Fruit fly (Drosophila melanogaster): ENCODE measurements around the gene CG43725.

CG43725 gene

dm6 chr2L:11039548-11040144 lies 35.7 kb upstream of the CG43725 start (continued):
- TF ChIP-seq CG13287 (GFP tag; IDR thresholded peaks at IDR 0.05; ENCODE audit: partially characterized antibody) (no peak), ken (GFP tag; IDR thresholded peaks at IDR 0.05) (no peak), jing (GFP tag; optimal IDR thresholded peaks at IDR 0.05) (no peak), exex (tag; optimal IDR thresholded peaks at IDR 0.05) (peak; percentile 46), rib (GFP tag; IDR thresholded peaks at IDR 0.05) (no peak), run (tag; optimal IDR thresholded peaks at IDR 0.05) (peak; percentile 16), so (GFP tag; IDR thresholded peaks at IDR 0.05) (no peak), CG34376 (GFP tag; optimal IDR thresholded peaks at IDR 0.05) (peak; percentile 55), BEAF-32 (GFP tag; optimal IDR thresholded peaks at IDR 0.05) (no peak), Spps (tag; optimal IDR thresholded peaks at IDR 0.05) (no peak), grn (GFP tag; optimal IDR thresholded peaks at IDR 0.05) (peak; percentile 99), CG2678 (tag; optimal IDR thresholded peaks at IDR 0.05) (peak; percentile 12), zf30C (GFP tag; optimal IDR thresholded peaks at IDR 0.05) (no peak), Meics (GFP tag; optimal IDR thresholded peaks at IDR 0.05) (no peak), MBD-R2 (GFP tag; IDR thresholded peaks at IDR 0.05) (no peak), wek (GFP tag; optimal IDR thresholded peaks at IDR 0.05) (no peak), salm (tag; optimal IDR thresholded peaks at IDR 0.05) (no peak), Six4 (GFP tag; optimal IDR thresholded peaks at IDR 0.05) (no peak), CG7357 (GFP tag; IDR thresholded peaks at IDR 0.05) (no peak), CG6683 (GFP tag; optimal IDR thresholded peaks at IDR 0.05) (no peak), Ets65A (GFP tag) (no peak), Ada2b (GFP tag; IDR thresholded peaks at IDR 0.05) (no peak), CG18011 (GFP tag; optimal IDR thresholded peaks at IDR 0.05) (no peak), CG13775 (GFP tag; optimal IDR thresholded peaks at IDR 0.05) (no peak), z (GFP tag; IDR thresholded peaks at IDR 0.05) (no peak), Dbx (GFP tag; IDR thresholded peaks at IDR 0.05) (no peak), ewg (GFP tag; optimal IDR thresholded peaks at IDR 0.05) (no peak), hkb (optimal IDR thresholded peaks at IDR 0.05) (no peak), hkb (GFP tag; IDR thresholded peaks at IDR 0.05) (no peak), Poxn (GFP tag; IDR thresholded peaks at IDR 0.05) (no peak), Deaf1 (tag; optimal IDR thresholded peaks at IDR 0.05) (peak; percentile 21), CG32767 (GFP tag; IDR thresholded peaks at IDR 0.05) (no peak), tio (GFP tag; optimal IDR thresholded peaks at IDR 0.05) (no peak), CG31365 (tag; optimal IDR thresholded peaks at IDR 0.05) (no peak), CG34422 (GFP tag; IDR thresholded peaks at IDR 0.05) (no peak), CG13424 (tag; optimal IDR thresholded peaks at IDR 0.05) (no peak), CG3163 (GFP tag; optimal IDR thresholded peaks at IDR 0.05) (no peak), lab (GFP tag; optimal IDR thresholded peaks at IDR 0.05) (peak; percentile 42), bbx (GFP tag; IDR thresholded peaks at IDR 0.05; ENCODE audit: partially characterized antibody) (no peak), unpg (GFP tag; optimal IDR thresholded peaks at IDR 0.05) (no peak), cg (GFP tag; optimal IDR thresholded peaks at IDR 0.05) (peak; percentile 35), Camta (GFP tag; optimal IDR thresholded peaks at IDR 0.05) (no peak), sisA (GFP tag; IDR thresholded peaks at IDR 0.05) (no peak), Antp (GFP tag; optimal IDR thresholded peaks at IDR 0.05) (no peak), CG4820 (GFP tag; optimal IDR thresholded peaks at IDR 0.05) (no peak), HmgD (GFP tag; optimal IDR thresholded peaks at IDR 0.05) (no peak), Med (GFP tag) (peak; percentile 63), CG5180 (GFP tag; optimal IDR thresholded peaks at IDR 0.05) (no peak), CG33557 (GFP tag; optimal IDR thresholded peaks at IDR 0.05) (no peak), tin (GFP tag; optimal IDR thresholded peaks at IDR 0.05) (no peak), CG17568 (GFP tag; optimal IDR thresholded peaks at IDR 0.05) (no peak)
